Worm (Caenorhabditis elegans) whole organism, young adult: ENCODE results near the gene flp-3.

ENCODE experiments used
- B0261.1 ChIP-seq: sonication (generic microtip); optimal IDR thresholded peaks from 2 replicates; lab custom pipeline; 2016; ENCODE audit warnings: mild to moderate bottlenecking, missing genetic modification characterization, moderate library complexity, missing compliant biosample characterization
- D2030.7 ChIP-seq: fragments of 200-800 bp; sonication (Bioruptor generic); IDR thresholded peaks from 2 replicates; pipeline ENCODE4 v1.3.6; 2022; ENCODE audit warnings: missing genetic modification reagents, missing genetic modification characterization, missing compliant biosample characterization
- F33H1.4 ChIP-seq: fragments of 200-800 bp; sonication (Bioruptor generic); IDR thresholded peaks from 2 replicates; pipeline ENCODE4 v1.3.6; 2022; ENCODE audit warnings: missing genetic modification reagents, missing genetic modification characterization, missing compliant biosample characterization
- F37B4.10 ChIP-seq: fragments of 200-800 bp; sonication (Bioruptor generic); IDR thresholded peaks from 2 replicates; pipeline ENCODE4 v1.3.6; 2022; ENCODE audit warnings: missing genetic modification characterization, missing compliant biosample characterization
- F49E8.2 ChIP-seq: sonication (generic microtip); optimal IDR thresholded peaks from 3 replicates; lab custom pipeline; 2017; ENCODE audit warnings: missing genetic modification characterization, mild to moderate bottlenecking, missing compliant biosample characterization, antibody characterized with exemption, moderate library complexity; ENCODE audit not compliant: insufficient read depth
- F57A8.1 ChIP-seq: fragments of 200-800 bp; sonication (Bioruptor generic); optimal IDR thresholded peaks from 2 replicates; lab custom pipeline; 2018; ENCODE audit warnings: mild to moderate bottlenecking, missing genetic modification characterization, moderate library complexity, missing compliant biosample characterization
- K12H6.12 ChIP-seq: fragments of 200-800 bp; sonication (Bioruptor generic); optimal IDR thresholded peaks from 2 replicates; lab custom pipeline; 2018; ENCODE audit warnings: mild to moderate bottlenecking, missing genetic modification characterization, missing compliant biosample characterization
- Y53G8AR.9 ChIP-seq: fragments of 200-800 bp; sonication (Bioruptor generic); conservative IDR thresholded peaks from 2 replicates; pipeline ENCODE4 v1.3.6; 2022; ENCODE audit warnings: missing genetic modification reagents, missing genetic modification characterization, missing compliant biosample characterization
- Y56A3A.18 ChIP-seq: fragments of 200-800 bp; sonication (Bioruptor generic); IDR thresholded peaks from 2 replicates; pipeline ENCODE4 v1.3.6; 2022; ENCODE audit warnings: missing genetic modification reagents, missing genetic modification characterization, missing compliant biosample characterization
- attf-5 ChIP-seq: fragments of 200-800 bp; sonication (Bioruptor generic); optimal IDR thresholded peaks from 2 replicates; lab custom pipeline; 2018; ENCODE audit warnings: mild to moderate bottlenecking, missing genetic modification characterization, missing compliant biosample characterization
- ceh-100 ChIP-seq: fragments of 200-800 bp; sonication (Bioruptor generic); IDR thresholded peaks from 2 replicates; pipeline ENCODE4 v1.3.6; 2022; ENCODE audit warnings: missing genetic modification reagents, missing genetic modification characterization, missing compliant biosample characterization
- ceh-40 ChIP-seq: fragments of 200-800 bp; sonication (Bioruptor generic); IDR thresholded peaks from 2 replicates; pipeline ENCODE4 v1.3.6; 2022; ENCODE audit warnings: missing genetic modification characterization, missing compliant biosample characterization
- ceh-58 ChIP-seq: fragments of 200-800 bp; sonication (Bioruptor generic); IDR thresholded peaks from 2 replicates; pipeline ENCODE4 v1.3.6; 2022; ENCODE audit warnings: missing genetic modification characterization, missing compliant biosample characterization
- chd-7 ChIP-seq: sonication (generic microtip); optimal IDR thresholded peaks from 2 replicates; lab custom pipeline; 2016; ENCODE audit warnings: mild to moderate bottlenecking, missing genetic modification characterization, moderate library complexity, missing compliant biosample characterization
- dpl-1 ChIP-seq: fragments of 150-350 bp; optimal IDR thresholded peaks from 2 replicates; lab custom pipeline; 2014; ENCODE audit warnings: missing biosample characterization, missing genetic modification reagents, missing genetic modification characterization
- egl-44 ChIP-seq: fragments of 200-800 bp; sonication (Bioruptor generic); IDR thresholded peaks from 2 replicates; pipeline ENCODE4 v1.3.6; 2022; ENCODE audit warnings: missing genetic modification reagents, missing genetic modification characterization, missing compliant biosample characterization
- hlh-26 ChIP-seq: fragments of 200-800 bp; sonication (Bioruptor generic); conservative IDR thresholded peaks from 2 replicates; pipeline ENCODE4 v1.3.6; 2022; ENCODE audit warnings: missing genetic modification reagents, missing genetic modification characterization, missing compliant biosample characterization
- hmg-1.2 ChIP-seq: fragments of 200-800 bp; sonication (Bioruptor generic); IDR thresholded peaks from 2 replicates; pipeline ENCODE4 v1.3.6; 2022; ENCODE audit warnings: missing genetic modification reagents, missing genetic modification characterization, missing compliant biosample characterization
- hrde-1 ChIP-seq: sonication (generic microtip); optimal IDR thresholded peaks from 2 replicates; lab custom pipeline; 2016; ENCODE audit warnings: missing genetic modification characterization, mild to moderate bottlenecking, missing compliant biosample characterization, moderate library complexity, missing genotype, missing genetic modification reagents, borderline replicate concordance
- lin-40 ChIP-seq: sonication (generic microtip); optimal IDR thresholded peaks from 2 replicates; lab custom pipeline; 2016; ENCODE audit warnings: missing genetic modification characterization, mild to moderate bottlenecking, missing compliant biosample characterization, missing genotype, missing genetic modification reagents
- lin-54 ChIP-seq: fragments of 200-800 bp; sonication (Bioruptor generic); optimal IDR thresholded peaks from 2 replicates; lab custom pipeline; 2018; ENCODE audit warnings: mild to moderate bottlenecking, missing genetic modification characterization, missing compliant biosample characterization
- lsy-27 ChIP-seq: sonication (generic microtip); optimal IDR thresholded peaks from 2 replicates; lab custom pipeline; 2017; ENCODE audit warnings: missing genetic modification characterization, mild to moderate bottlenecking, missing compliant biosample characterization, antibody characterized with exemption, missing genotype, borderline replicate concordance; ENCODE audit not compliant: insufficient read depth
- madf-6 ChIP-seq: fragments of 200-800 bp; sonication (Bioruptor generic); IDR thresholded peaks from 2 replicates; pipeline ENCODE4 v1.3.6; 2022; ENCODE audit warnings: missing genetic modification reagents, missing genetic modification characterization, missing compliant biosample characterization
- mcd-1 ChIP-seq: fragments of 200-800 bp; sonication (Bioruptor generic); IDR thresholded peaks from 2 replicates; pipeline ENCODE4 v1.3.6; 2022; ENCODE audit warnings: missing genetic modification reagents, missing genetic modification characterization, missing compliant biosample characterization
- nfya-2 ChIP-seq: fragments of 200-800 bp; sonication (Bioruptor generic); IDR thresholded peaks from 2 replicates; pipeline ENCODE4 v1.3.6; 2022; ENCODE audit warnings: missing genetic modification reagents, missing genetic modification characterization, missing compliant biosample characterization
- nfyb-1 ChIP-seq: fragments of 200-800 bp; sonication (Bioruptor generic); IDR thresholded peaks from 2 replicates; pipeline ENCODE4 v1.3.6; 2022; ENCODE audit warnings: missing genetic modification reagents, missing genetic modification characterization, missing compliant biosample characterization
- nhr-27 ChIP-seq: fragments of 200-800 bp; sonication (Bioruptor generic); optimal IDR thresholded peaks from 2 replicates; lab custom pipeline; 2018; ENCODE audit warnings: mild to moderate bottlenecking, missing genetic modification characterization, moderate library complexity, missing compliant biosample characterization
- nhr-80 ChIP-seq: sonication (generic microtip); optimal IDR thresholded peaks from 2 replicates; lab custom pipeline; 2016; ENCODE audit warnings: missing genetic modification characterization, missing compliant biosample characterization
- rpc-1 ChIP-seq, 2 experiments: fragments of 150-350 bp in 1 of 2; sonication (generic microtip) in 1 of 2; optimal IDR thresholded peaks; 2 replicates each; lab custom pipeline; 2014 to 2018; ENCODE audit warnings: missing biosample characterization in 1 of 2, missing genetic modification characterization in 1 of 2, missing genetic modification reagents in 1 of 2, missing genotype in 1 of 2
- sdz-38 ChIP-seq: sonication (generic microtip); optimal IDR thresholded peaks from 2 replicates; lab custom pipeline; 2016; ENCODE audit warnings: missing genotype, missing genetic modification characterization, missing compliant biosample characterization
- snpc-1.1 ChIP-seq: sonication (generic microtip); optimal IDR thresholded peaks from 2 replicates; lab custom pipeline; 2017; ENCODE audit warnings: missing genetic modification characterization, mild to moderate bottlenecking, missing compliant biosample characterization, antibody characterized with exemption, moderate library complexity, missing genotype, missing genetic modification reagents; ENCODE audit not compliant: insufficient read depth
- unc-130 ChIP-seq: sonication (generic microtip); optimal IDR thresholded peaks from 2 replicates; lab custom pipeline; 2016; ENCODE audit warnings: missing genetic modification reagents, missing genetic modification characterization, missing compliant biosample characterization
- ztf-22 ChIP-seq: fragments of 200-800 bp; sonication (Bioruptor generic); optimal IDR thresholded peaks from 2 replicates; lab custom pipeline; 2018; ENCODE audit warnings: mild to moderate bottlenecking, missing genetic modification characterization, moderate library complexity, missing compliant biosample characterization
- ztf-25 ChIP-seq: fragments of 200-800 bp; sonication (Bioruptor generic); IDR thresholded peaks from 2 replicates; pipeline ENCODE4 v1.3.6; 2022; ENCODE audit warnings: missing genetic modification reagents, missing genetic modification characterization, missing compliant biosample characterization
- ztf-28 ChIP-seq: fragments of 200-800 bp; sonication (Bioruptor generic); IDR thresholded peaks from 2 replicates; pipeline ENCODE4 v1.3.6; 2022; ENCODE audit warnings: missing genetic modification reagents, missing genetic modification characterization, missing compliant biosample characterization

The flp-3 gene

DNA sequence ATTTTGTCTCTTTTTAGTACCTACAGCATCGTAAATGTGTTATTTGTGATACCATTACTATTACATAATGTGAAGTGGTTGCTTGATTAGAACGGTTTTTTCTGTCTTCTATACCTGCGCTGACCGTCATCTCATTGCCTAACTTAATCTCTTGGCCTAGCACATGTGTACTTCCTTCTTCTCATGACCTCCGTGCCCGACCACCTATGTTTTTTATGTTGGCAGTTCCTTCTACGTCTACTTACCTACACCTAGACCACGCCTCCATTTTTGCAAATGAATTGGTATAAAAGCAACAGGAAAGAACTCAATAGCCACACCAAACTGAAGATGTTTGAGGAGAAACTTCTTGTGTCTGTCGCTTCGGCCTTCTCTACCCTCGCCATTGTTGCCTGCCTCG is 15.5 kb downstream of the flp-3 start, which contains the start of gene col-176:
TSS of gene col-176 (plus strand) at position 301 of the 400 bp plus-strand sequence.
- TF ChIP-seq hlh-26 (GFP tag; lab: Robert Waterston, UW): no peak
- TF ChIP-seq nfyb-1 (GFP tag; lab: Robert Waterston, UW): no peak
- TF ChIP-seq ztf-25 (GFP tag; lab: Robert Waterston, UW): no peak
- no peak for TF ChIP-seq nhr-27 (tag; lab: Kevin White, UChicago)
- no peak for TF ChIP-seq lin-40 (tag; lab: Kevin White, UChicago)
- no peak for TF ChIP-seq chd-7
- TF ChIP-seq K12H6.12 (tag; lab: Kevin White, UChicago): no peak
- TF ChIP-seq sdz-38 (tag; lab: Kevin White, UChicago): no peak
- TF ChIP-seq B0261.1 (tag; lab: Kevin White, UChicago): no peak
- TF ChIP-seq lsy-27: no peak
- no peak for TF ChIP-seq ceh-58
- TF ChIP-seq ceh-40: no peak
- no peak for TF ChIP-seq Y56A3A.18 (GFP tag; lab: Robert Waterston, UW)
- no peak for TF ChIP-seq dpl-1 (GFP tag; lab: Kevin White, UChicago)
- TF ChIP-seq attf-5 (GFP tag; lab: Kevin White, UChicago): no peak
- TF ChIP-seq Y53G8AR.9 (GFP tag; lab: Robert Waterston, UW): no peak
- no peak for TF ChIP-seq ztf-28 (GFP tag; lab: Robert Waterston, UW)
- TF ChIP-seq mcd-1 (GFP tag; lab: Robert Waterston, UW): no peak

DNA sequence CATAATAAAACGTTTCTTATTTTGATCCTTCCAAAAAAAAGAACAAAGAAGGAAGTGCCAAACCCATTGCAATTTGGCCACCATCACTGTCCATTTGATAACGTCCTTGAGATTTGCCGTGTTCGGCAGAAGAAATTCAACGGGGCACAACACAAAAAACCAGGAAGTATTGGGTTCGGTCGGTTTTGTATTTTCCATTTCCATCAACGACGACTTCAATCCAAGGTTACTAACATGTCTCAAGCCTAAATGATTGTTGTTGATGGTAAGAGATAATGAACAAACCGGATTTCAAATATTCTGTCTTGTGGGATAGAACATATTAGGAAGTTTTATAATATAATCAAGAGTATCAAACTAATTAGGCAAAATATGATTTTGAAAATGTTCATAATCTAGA is 16.4 kb downstream of the flp-3 start:
- TF ChIP-seq lin-40 (tag; lab: Kevin White, UChicago): no peak
- TF ChIP-seq Y53G8AR.9 (GFP tag; lab: Robert Waterston, UW): no peak

- TF ChIP-seq ceh-58 (no peak), rpc-1 (optimal IDR thresholded peaks at IDR 0.05; lab: Kevin White, UChicago) (no peak), rpc-1 (tag; optimal IDR thresholded peaks at IDR 0.05; lab: Kevin White, UChicago) (no peak), unc-130 (no peak), lin-40 (tag; lab: Kevin White, UChicago) (no peak), ztf-22 (GFP tag; lab: Kevin White, UChicago) (no peak), F57A8.1 (GFP tag; lab: Kevin White, UChicago) (no peak), F49E8.2 (tag; lab: Kevin White, UChicago) (no peak), snpc-1.1 (tag; lab: Kevin White, UChicago) (no peak)
Observed at ce11 chrX:10074988-10075387, 17.8 kb downstream of the flp-3 start, which contains the start of gene dao-4. Gene dao-4, plus strand, starts transcription at chrX:10075288.

DNA sequence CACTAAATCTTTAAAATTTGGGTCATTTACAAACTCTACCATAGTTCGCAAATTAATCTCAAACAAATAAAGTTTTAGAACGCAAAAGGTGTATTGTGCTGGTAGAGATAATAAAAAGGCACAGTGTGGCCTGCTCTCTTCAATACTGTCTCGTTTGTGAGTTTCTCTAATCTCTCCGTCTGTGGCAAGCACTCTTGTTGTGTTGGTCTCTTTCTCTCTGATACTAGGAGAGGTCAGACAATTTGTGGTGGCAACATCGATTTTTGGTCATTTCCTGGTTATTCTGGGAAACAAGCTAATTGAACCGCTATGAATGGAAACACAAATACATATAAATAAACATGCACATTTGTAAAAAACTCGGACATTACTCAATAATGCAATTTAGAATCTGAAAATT is 18.5 kb downstream of the flp-3 start, which contains the start of gene ZC373.5:
TSS of gene ZC373.5 (minus strand) at position 159 of the 400 bp plus-strand sequence.
- TF ChIP-seq nhr-80 (tag; lab: Kevin White, UChicago) (peak; percentile 83), hmg-1.2 (GFP tag; lab: Robert Waterston, UW) (peak; percentile 66; the same call in 1 of the 2 replicates), lin-54 (no peak)

- TF ChIP-seq egl-44 (GFP tag; lab: Robert Waterston, UW): no peak
- TF ChIP-seq unc-130: no peak
- TF ChIP-seq nfyb-1 (GFP tag; lab: Robert Waterston, UW): no peak
- no peak for TF ChIP-seq D2030.7 (GFP tag; lab: Robert Waterston, UW)
- TF ChIP-seq attf-5 (GFP tag; lab: Kevin White, UChicago): no peak
- no peak for TF ChIP-seq hrde-1 (tag; lab: Kevin White, UChicago)
- no peak for TF ChIP-seq ceh-100 (GFP tag; lab: Robert Waterston, UW)
- no peak for TF ChIP-seq madf-6 (GFP tag; lab: Robert Waterston, UW)
- no peak for TF ChIP-seq F33H1.4 (GFP tag; lab: Robert Waterston, UW)
- TF ChIP-seq nfya-2 (GFP tag; lab: Robert Waterston, UW): no peak
- no peak for TF ChIP-seq F37B4.10 (GFP tag; lab: Robert Waterston, UW)
- TF ChIP-seq ztf-28 (GFP tag; lab: Robert Waterston, UW): no peak
Observed at ce11 chrX:10069692-10070091, 23.1 kb downstream of the flp-3 start, which contains the start of gene mlck-1. Gene mlck-1, minus strand, starts transcription at chrX:10069792.
